Worm (Caenorhabditis elegans): ENCODE measurements around the gene srg-17.

- TF ChIP-seq unc-62 (GFP tag; optimal IDR thresholded peaks at IDR 0.05) (no peak), lsy-2 (tag; optimal IDR thresholded peaks at IDR 0.05) (no peak), ZK546.5 (tag; optimal IDR thresholded peaks at IDR 0.05) (no peak), skn-1 (tag; optimal IDR thresholded peaks at IDR 0.05) (no peak), elt-1 (tag; optimal IDR thresholded peaks at IDR 0.05) (no peak), fos-1 (tag; optimal IDR thresholded peaks at IDR 0.05) (peak; percentile 78), lin-39 (tag; optimal IDR thresholded peaks at IDR 0.05) (no peak), ama-1 (optimal IDR thresholded peaks at IDR 0.05) (no peak), lin-13 (GFP tag; optimal IDR thresholded peaks at IDR 0.05) (no peak), nhr-25 (tag; optimal IDR thresholded peaks at IDR 0.05) (no peak)
Observed at ce11 chrII:12518809-12519344, 45.4 kb downstream of the srg-17 start, which contains the start of gene srh-70.

All from whole organism, L2 larva.